Fruit fly (Drosophila melanogaster) whole organism, embryonic: ENCODE results near the gene RluA-1.

Experiments used
- Aef1 ChIP-seq: fragments of 200-800 bp; sonication (Bioruptor generic); IDR thresholded peaks from 3 replicates; pipeline ENCODE4 v1.3.6; 2022; ENCODE audit warnings: missing biosample characterization, missing genetic modification characterization
- Asciz ChIP-seq: fragments of 200-800 bp; sonication (Bioruptor generic); optimal IDR thresholded peaks from 2 replicates; lab custom pipeline; 2017; ENCODE audit warnings: missing biosample characterization, mild to moderate bottlenecking, missing genetic modification characterization, missing genetic modification reagents
- CG10462 ChIP-seq: fragments of 200-800 bp; sonication (Bioruptor generic); optimal IDR thresholded peaks from 2 replicates; lab custom pipeline; 2016; ENCODE audit warnings: missing biosample characterization, missing genetic modification characterization
- CG10543 ChIP-seq: fragments of 200-800 bp; sonication (Bioruptor generic); optimal IDR thresholded peaks from 3 replicates; lab custom pipeline; 2017; ENCODE audit warnings: missing biosample characterization, mild to moderate bottlenecking, missing genetic modification characterization, moderate library complexity
- CG10565 ChIP-seq: fragments of 200-800 bp; sonication (Bioruptor generic); optimal IDR thresholded peaks from 3 replicates; lab custom pipeline; 2016; ENCODE audit warnings: missing biosample characterization, mild to moderate bottlenecking, missing genetic modification characterization
- CG11456 ChIP-seq: fragments of 200-800 bp; sonication (Bioruptor generic); IDR thresholded peaks from 3 replicates; pipeline ENCODE4 v1.3.6; 2022; ENCODE audit warnings: missing biosample characterization, missing genetic modification characterization
- CG12155 ChIP-seq: fragments of 200-800 bp; sonication (Bioruptor generic); optimal IDR thresholded peaks from 3 replicates; lab custom pipeline; 2016; ENCODE audit warnings: missing biosample characterization, missing genetic modification characterization
- CG12942 ChIP-seq: fragments of 200-800 bp; sonication (Bioruptor generic); optimal IDR thresholded peaks from 3 replicates; lab custom pipeline; 2016; ENCODE audit warnings: missing biosample characterization, missing genetic modification characterization
- CG13123 ChIP-seq: fragments of 200-800 bp; sonication (Bioruptor generic); optimal IDR thresholded peaks from 2 replicates; lab custom pipeline; 2016; ENCODE audit warnings: missing biosample characterization, missing genetic modification characterization
- CG1603 ChIP-seq: fragments of 200-800 bp; sonication (Bioruptor generic); optimal IDR thresholded peaks from 2 replicates; lab custom pipeline; 2019; ENCODE audit warnings: missing biosample characterization, mild to moderate bottlenecking, missing genetic modification characterization, moderate library complexity
- CG16815 ChIP-seq: fragments of 200-800 bp; sonication (Bioruptor generic); optimal IDR thresholded peaks from 3 replicates; lab custom pipeline; 2017; ENCODE audit warnings: missing biosample characterization, mild to moderate bottlenecking, missing genetic modification characterization
- CG18011 ChIP-seq: fragments of 200-800 bp; sonication (Bioruptor generic); optimal IDR thresholded peaks from 2 replicates; lab custom pipeline; 2017; ENCODE audit warnings: missing biosample characterization, missing genetic modification characterization, mild to moderate bottlenecking, moderate library complexity, missing genotype
- CG2120 ChIP-seq: fragments of 200-800 bp; sonication (Bioruptor generic); optimal IDR thresholded peaks from 3 replicates; lab custom pipeline; 2016; ENCODE audit warnings: missing biosample characterization, missing genetic modification characterization
- CG2199 ChIP-seq: fragments of 200-800 bp; sonication (Bioruptor generic); IDR thresholded peaks from 3 replicates; pipeline ENCODE4 v1.3.6; 2022; ENCODE audit warnings: missing biosample characterization, missing genetic modification characterization
- CG2712 ChIP-seq: fragments of 200-800 bp; optimal IDR thresholded peaks from 3 replicates; lab custom pipeline; 2019; ENCODE audit warnings: missing biosample characterization, mild to moderate bottlenecking, missing genetic modification characterization, moderate library complexity
- CG32532 ChIP-seq: fragments of 200-800 bp; sonication (Bioruptor generic); IDR thresholded peaks from 2 replicates; pipeline ENCODE4 v1.3.6; 2022; ENCODE audit warnings: missing biosample characterization, missing genetic modification characterization
- CG4424 ChIP-seq: fragments of 200-800 bp; sonication (Bioruptor generic); optimal IDR thresholded peaks from 3 replicates; lab custom pipeline; 2016; ENCODE audit warnings: missing biosample characterization, missing genetic modification characterization
- CG5180 ChIP-seq: fragments of 200-800 bp; sonication (Bioruptor generic); optimal IDR thresholded peaks from 3 replicates; lab custom pipeline; 2017; ENCODE audit warnings: missing biosample characterization, missing genetic modification characterization, mild to moderate bottlenecking, moderate library complexity, missing genetic modification reagents
- CG7786 ChIP-seq: fragments of 200-800 bp; sonication (Bioruptor generic); optimal IDR thresholded peaks from 2 replicates; lab custom pipeline; 2016; ENCODE audit warnings: missing biosample characterization, missing genetic modification characterization
- CG8281 ChIP-seq: fragments of 200-800 bp; sonication (Bioruptor generic); optimal IDR thresholded peaks from 2 replicates; lab custom pipeline; 2018; ENCODE audit warnings: missing biosample characterization, mild to moderate bottlenecking, missing genetic modification characterization, moderate library complexity
- Dek ChIP-seq: fragments of 200-800 bp; sonication (Bioruptor generic); optimal IDR thresholded peaks from 3 replicates; lab custom pipeline; 2019; ENCODE audit warnings: missing biosample characterization, mild to moderate bottlenecking, missing genetic modification characterization, moderate library complexity
- E2f2 ChIP-seq: fragments of 200-800 bp; sonication (Bioruptor generic); IDR thresholded peaks from 2 replicates; pipeline ENCODE4 v1.3.6; 2022; ENCODE audit warnings: missing biosample characterization, missing genetic modification characterization
- Fer3 ChIP-seq: fragments of 200-800 bp; sonication (Bioruptor generic); optimal IDR thresholded peaks from 2 replicates; lab custom pipeline; 2018; ENCODE audit warnings: missing biosample characterization, mild to moderate bottlenecking, missing genetic modification characterization, moderate library complexity
- HLHmδ ChIP-seq: fragments of 200-800 bp; sonication (Bioruptor generic); optimal IDR thresholded peaks from 2 replicates; lab custom pipeline; 2018; ENCODE audit warnings: missing biosample characterization, mild to moderate bottlenecking, missing genetic modification characterization, moderate library complexity
- HmgZ ChIP-seq: fragments of 200-800 bp; sonication (Bioruptor generic); optimal IDR thresholded peaks from 2 replicates; lab custom pipeline; 2018; ENCODE audit warnings: missing biosample characterization, mild to moderate bottlenecking, missing genetic modification characterization
- Hsf ChIP-seq: fragments of 200-800 bp; sonication (Bioruptor generic); optimal IDR thresholded peaks from 3 replicates; lab custom pipeline; 2016; ENCODE audit warnings: missing biosample characterization, missing genetic modification characterization
- Max ChIP-seq: fragments of 200-800 bp; sonication (Bioruptor generic); optimal IDR thresholded peaks from 2 replicates; lab custom pipeline; 2016; ENCODE audit warnings: missing biosample characterization, mild to moderate bottlenecking, missing genetic modification characterization
- Neu2 ChIP-seq: fragments of 200-800 bp; sonication (Bioruptor generic); optimal IDR thresholded peaks from 3 replicates; lab custom pipeline; 2016; ENCODE audit warnings: missing biosample characterization, missing genetic modification characterization, borderline replicate concordance
- Optix ChIP-seq: fragments of 200-800 bp; sonication (Bioruptor generic); IDR thresholded peaks from 3 replicates; pipeline ENCODE4 v1.3.6; 2022; ENCODE audit warnings: missing biosample characterization, missing genetic modification characterization
- Scr ChIP-seq: fragments of 200-800 bp; sonication (Bioruptor generic); IDR thresholded peaks from 2 replicates; pipeline ENCODE4 v1.3.6; 2022; ENCODE audit warnings: missing biosample characterization, missing genetic modification characterization; ENCODE audit not compliant: partially characterized antibody
- Side ChIP-seq: fragments of 200-800 bp; sonication (Bioruptor generic); optimal IDR thresholded peaks from 2 replicates; lab custom pipeline; 2016; ENCODE audit warnings: missing biosample characterization, missing genetic modification characterization
- Vsx1 ChIP-seq: fragments of 200-800 bp; sonication (Bioruptor generic); optimal IDR thresholded peaks from 2 replicates; lab custom pipeline; 2017; ENCODE audit warnings: missing biosample characterization, mild to moderate bottlenecking, missing genetic modification characterization, missing genetic modification reagents
- aop ChIP-seq: fragments of 200-800 bp; sonication (Bioruptor generic); IDR thresholded peaks from 2 replicates; pipeline ENCODE4 v1.3.6; 2022; ENCODE audit warnings: missing biosample characterization, missing genetic modification characterization
- bigmax ChIP-seq: fragments of 200-800 bp; sonication (Bioruptor generic); optimal IDR thresholded peaks from 2 replicates; lab custom pipeline; 2018; ENCODE audit warnings: missing biosample characterization, mild to moderate bottlenecking, missing genetic modification characterization
- bowl ChIP-seq: fragments of 200-800 bp; sonication (Bioruptor generic); IDR thresholded peaks from 2 replicates; pipeline ENCODE4 v1.3.6; 2022; ENCODE audit warnings: missing biosample characterization, missing genetic modification characterization
- bsh ChIP-seq, 2 experiments: fragments of 200-800 bp; sonication (Bioruptor generic); optimal IDR thresholded peaks; 2 replicates each; lab custom pipeline; 2017 to 2018; ENCODE audit warnings: mild to moderate bottlenecking in 2 of 2, missing biosample characterization in 2 of 2, missing genetic modification characterization in 2 of 2, moderate library complexity in 1 of 2
- cato ChIP-seq: fragments of 200-800 bp; sonication (Bioruptor generic); optimal IDR thresholded peaks from 2 replicates; lab custom pipeline; 2016; ENCODE audit warnings: missing biosample characterization, missing genetic modification characterization, borderline replicate concordance
- chinmo ChIP-seq: fragments of 200-800 bp; sonication (Bioruptor generic); IDR thresholded peaks from 4 replicates; pipeline ENCODE4 v1.3.6; 2022; ENCODE audit warnings: missing biosample characterization, missing genetic modification characterization; ENCODE audit not compliant: partially characterized antibody
- esg ChIP-seq: fragments of 200-800 bp; sonication (Bioruptor generic); conservative IDR thresholded peaks from 2 replicates; pipeline ENCODE4 v1.3.6; 2022; ENCODE audit warnings: missing biosample characterization, missing genetic modification characterization
- eyg ChIP-seq: fragments of 200-800 bp; sonication (Bioruptor generic); optimal IDR thresholded peaks from 3 replicates; lab custom pipeline; 2016; ENCODE audit warnings: missing biosample characterization, missing genetic modification characterization
- gsb ChIP-seq: fragments of 200-800 bp; sonication (Bioruptor generic); IDR thresholded peaks from 2 replicates; pipeline ENCODE4 v1.3.6; 2022; ENCODE audit warnings: missing biosample characterization, missing genetic modification characterization
- kah ChIP-seq: fragments of 200-800 bp; sonication (Bioruptor generic); optimal IDR thresholded peaks from 2 replicates; lab custom pipeline; 2018; ENCODE audit warnings: missing biosample characterization, mild to moderate bottlenecking, missing genetic modification characterization
- maf-S ChIP-seq: fragments of 200-800 bp; sonication (Bioruptor generic); optimal IDR thresholded peaks from 2 replicates; lab custom pipeline; 2016; ENCODE audit warnings: missing biosample characterization, missing genetic modification characterization
- mld ChIP-seq: fragments of 200-800 bp; sonication (Bioruptor generic); IDR thresholded peaks from 3 replicates; pipeline ENCODE4 v1.3.6; 2022; ENCODE audit warnings: missing biosample characterization, missing genetic modification characterization; ENCODE audit not compliant: partially characterized antibody
- odd ChIP-seq: fragments of 200-800 bp; sonication (Bioruptor generic); optimal IDR thresholded peaks from 2 replicates; lab custom pipeline; 2017; ENCODE audit warnings: missing biosample characterization, mild to moderate bottlenecking, missing genetic modification characterization
- org-1 ChIP-seq: fragments of 200-800 bp; sonication (Bioruptor generic); optimal IDR thresholded peaks from 2 replicates; lab custom pipeline; 2017; ENCODE audit warnings: missing biosample characterization, missing genetic modification characterization
- peb ChIP-seq: fragments of 200-800 bp; sonication (Bioruptor generic); IDR thresholded peaks from 2 replicates; pipeline ENCODE4 v1.3.6; 2022; ENCODE audit warnings: missing biosample characterization, missing genetic modification characterization
- pzg ChIP-seq: fragments of 200-800 bp; sonication (Bioruptor generic); optimal IDR thresholded peaks from 3 replicates; lab custom pipeline; 2018; ENCODE audit warnings: missing biosample characterization, mild to moderate bottlenecking, missing genetic modification characterization, moderate library complexity
- sqz ChIP-seq: fragments of 200-800 bp; sonication (Bioruptor generic); optimal IDR thresholded peaks from 3 replicates; lab custom pipeline; 2018; ENCODE audit warnings: missing biosample characterization, mild to moderate bottlenecking, missing genetic modification characterization
- twi ChIP-seq: fragments of 200-800 bp; optimal IDR thresholded peaks from 2 replicates; lab custom pipeline; 2019; ENCODE audit warnings: missing biosample characterization, mild to moderate bottlenecking, missing genetic modification characterization, moderate library complexity
- wdn ChIP-seq: fragments of 200-800 bp; sonication (Bioruptor generic); IDR thresholded peaks from 2 replicates; pipeline ENCODE4 v1.3.6; 2022; ENCODE audit warnings: missing biosample characterization, missing genetic modification characterization

Gene RluA-1

dm6 chr2L:10466865-10467270, 7.3 kb downstream of the RluA-1 start (continued):
- TF ChIP-seq org-1 (peak; percentile 51), CG5180 (GFP tag; lab: Kevin White, UChicago) (peak; percentile 82), CG2120 (peak; percentile 27), CG7786 (peak; percentile 28), CG18011 (no peak), kah (GFP tag; lab: Kevin White, UChicago) (peak; percentile 16), esg (no peak; the same call in 1 of the 2 replicates), CG32532 (no peak; the same call in 1 of the 2 replicates), CG4424 (GFP tag; lab: Kevin White, UChicago) (peak; percentile 76), HmgZ (no peak), CG8281 (tag; lab: Kevin White, UChicago) (peak; percentile 23), bigmax (GFP tag; lab: Kevin White, UChicago) (no peak), Side (GFP tag; lab: Kevin White, UChicago) (no peak), CG16815 (GFP tag; lab: Kevin White, UChicago) (peak; percentile 57), mld (GFP tag; lab: Robert Waterston, UW) (no peak), CG1603 (tag; lab: Kevin White, UChicago) (no peak), Dek (tag; lab: Kevin White, UChicago) (no peak), gsb (GFP tag; lab: Robert Waterston, UW) (no peak), Vsx1 (GFP tag; lab: Kevin White, UChicago) (peak; percentile 6), peb (no peak), odd (GFP tag; lab: Kevin White, UChicago) (peak; percentile 41), sqz (GFP tag; lab: Kevin White, UChicago) (peak; percentile 19), CG2712 (peak; percentile 86), Max (GFP tag; lab: Kevin White, UChicago) (peak; percentile 58), Asciz (GFP tag; lab: Kevin White, UChicago) (peak; percentile 63), HLHmδ (GFP tag; lab: Kevin White, UChicago) (no peak), wdn (GFP tag; lab: Robert Waterston, UW) (no peak), Hsf (GFP tag; lab: Kevin White, UChicago) (peak; percentile 57), Fer3 (tag; lab: Kevin White, UChicago) (peak; percentile 40), twi (tag; lab: Kevin White, UChicago) (peak; percentile 17), CG10565 (GFP tag; lab: Kevin White, UChicago) (no peak), eyg (peak; percentile 16), CG12155 (GFP tag; lab: Kevin White, UChicago) (peak; percentile 14), pzg (GFP tag; lab: Kevin White, UChicago) (no peak), CG10462 (GFP tag; lab: Kevin White, UChicago) (peak; percentile 15), Optix (GFP tag; lab: Robert Waterston, UW) (no peak), Neu2 (GFP tag; lab: Kevin White, UChicago) (no peak), Aef1 (GFP tag; lab: Robert Waterston, UW) (no peak), CG12942 (GFP tag; lab: Kevin White, UChicago) (no peak), E2f2 (GFP tag; lab: Robert Waterston, UW) (0 out of 2 replicates have a peak, but pooled peaks have one; percentile 30), cato (GFP tag; lab: Kevin White, UChicago) (peak; percentile 18), bsh (GFP tag; optimal IDR thresholded peaks at IDR 0.05; lab: Kevin White, UChicago) (peak in 1 of 2 experiments; percentile 52), CG2199 (GFP tag; lab: Robert Waterston, UW) (0 out of 3 replicates have a peak, but pooled peaks have one; percentile 30), CG10543 (GFP tag; lab: Kevin White, UChicago) (no peak), chinmo (no peak), maf-S (no peak), Scr (GFP tag; lab: Robert Waterston, UW) (no peak), bowl (GFP tag; lab: Robert Waterston, UW) (no peak), aop (GFP tag; lab: Robert Waterston, UW) (no peak), CG13123 (no peak), CG11456 (GFP tag; lab: Robert Waterston, UW) (no peak)
